Fruit fly (Drosophila melanogaster): Measurements from ENCODE around the gene alpha-PheRS.

The alpha-PheRS gene

DNA sequence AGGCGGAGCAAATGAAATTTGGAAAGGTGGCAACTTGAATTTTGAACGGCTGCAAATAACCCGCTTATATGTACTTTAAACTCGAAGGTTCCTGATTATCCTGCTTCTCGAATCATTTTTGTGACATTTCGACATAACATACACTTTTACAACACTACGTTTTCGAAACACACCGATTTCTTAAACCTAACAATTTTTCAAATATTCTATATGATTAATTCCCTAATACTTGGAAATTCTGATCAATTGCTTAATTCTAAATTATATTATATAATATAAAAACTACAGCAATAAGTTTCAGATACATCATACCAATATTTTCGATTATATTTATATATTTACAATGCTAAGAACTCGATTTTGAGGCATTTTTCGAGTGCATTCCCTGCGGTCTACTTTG, 17.3 kb upstream of the alpha-PheRS start, which contains the start of gene CG10761:
Gene CG10761 (minus strand): TSS at position 101 of the 400 bp plus-strand sequence.
- TF ChIP-seq cnc (optimal IDR thresholded peaks at IDR 0.05) (no peak), CG7045 (GFP tag; optimal IDR thresholded peaks at IDR 0.05) (no peak), CG1620 (GFP tag; optimal IDR thresholded peaks at IDR 0.05) (no peak), CG7101 (tag; optimal IDR thresholded peaks at IDR 0.05) (no peak), CG12768 (GFP tag; optimal IDR thresholded peaks at IDR 0.05) (no peak), Clk (GFP tag; optimal IDR thresholded peaks at IDR 0.05) (no peak), CG11617 (GFP tag; optimal IDR thresholded peaks at IDR 0.05) (no peak), toe (GFP tag; optimal IDR thresholded peaks at IDR 0.05) (no peak), bab1 (GFP tag; optimal IDR thresholded peaks at IDR 0.05) (no peak), kay (GFP tag; ENCODE audit: borderline replicate concordance) (no peak), tj (GFP tag; optimal IDR thresholded peaks at IDR 0.05) (no peak), CG14711 (tag; optimal IDR thresholded peaks at IDR 0.05) (no peak)

DNA sequence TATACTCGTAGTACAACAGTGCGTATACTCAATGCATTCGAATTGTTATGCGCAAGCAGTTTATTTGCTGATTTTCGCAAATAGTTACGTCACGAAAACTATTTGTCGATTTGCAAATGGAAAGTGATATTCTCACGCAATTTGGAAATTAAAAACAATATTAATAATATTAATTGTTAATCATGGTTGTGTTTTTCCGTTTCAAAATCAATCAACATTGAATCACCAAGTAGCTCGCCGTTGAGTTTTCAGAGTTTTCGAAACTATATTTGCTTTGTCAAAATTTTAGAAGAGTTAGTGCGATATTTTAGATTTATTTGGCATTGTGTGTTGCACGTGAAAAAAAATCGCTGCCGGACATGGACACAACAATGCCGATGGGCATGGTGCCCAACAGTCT, 14.4 kb upstream of the alpha-PheRS start, which contains the start of gene CG15337:
Gene CG15337 (plus strand): TSS at position 301 of the 400 bp plus-strand sequence.
- TF ChIP-seq Crg-1 (GFP tag; optimal IDR thresholded peaks at IDR 0.05): no peak
- no peak for TF ChIP-seq cnc (optimal IDR thresholded peaks at IDR 0.05)
- TF ChIP-seq ovo (GFP tag; optimal IDR thresholded peaks at IDR 0.05): no peak
- TF ChIP-seq CG1620 (GFP tag; optimal IDR thresholded peaks at IDR 0.05): no peak

DNA sequence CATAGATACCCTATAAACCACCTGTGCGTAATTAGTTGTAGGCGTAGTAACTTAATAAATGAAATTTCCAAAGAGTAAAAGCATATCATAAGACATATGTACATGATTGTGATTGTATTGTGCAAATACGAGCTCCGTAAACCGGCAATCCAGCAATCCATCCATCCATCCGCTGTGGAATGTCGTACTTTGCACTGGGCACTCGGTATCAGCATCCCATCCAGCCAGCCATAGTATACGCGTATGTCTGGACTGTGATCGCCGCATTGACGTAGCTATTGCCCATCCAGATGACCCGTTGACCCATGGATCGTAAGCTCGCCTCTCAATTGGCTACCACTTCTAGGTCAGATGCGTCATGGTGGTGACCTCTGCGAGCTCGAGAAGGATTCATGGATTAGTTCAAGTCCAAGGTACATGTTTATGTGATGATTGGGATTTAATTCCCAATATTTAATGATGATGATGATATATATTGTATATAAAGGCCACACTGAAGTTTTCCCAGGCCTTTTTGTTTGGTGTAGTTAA, 13.6 kb upstream of the alpha-PheRS start:
- no peak for TF ChIP-seq CG5204 (GFP tag; optimal IDR thresholded peaks at IDR 0.05)
- TF ChIP-seq CG7101 (tag; optimal IDR thresholded peaks at IDR 0.05): no peak
- no peak for TF ChIP-seq CG11617 (GFP tag; optimal IDR thresholded peaks at IDR 0.05)
- no peak for TF ChIP-seq CG1620 (GFP tag; optimal IDR thresholded peaks at IDR 0.05)
- TF ChIP-seq CG7045 (GFP tag; optimal IDR thresholded peaks at IDR 0.05): no peak
- TF ChIP-seq Mnt (GFP tag; optimal IDR thresholded peaks at IDR 0.05): no peak
- TF ChIP-seq tj (GFP tag; optimal IDR thresholded peaks at IDR 0.05): no peak
- no peak for TF ChIP-seq cic (GFP tag; optimal IDR thresholded peaks at IDR 0.05)
- no peak for TF ChIP-seq CG33017 (tag; optimal IDR thresholded peaks at IDR 0.05)
- TF ChIP-seq ovo (GFP tag; optimal IDR thresholded peaks at IDR 0.05): no peak
- no peak for TF ChIP-seq Hr96 (GFP tag; optimal IDR thresholded peaks at IDR 0.05)
- no peak for TF ChIP-seq Crg-1 (GFP tag; optimal IDR thresholded peaks at IDR 0.05)
- TF ChIP-seq kay (GFP tag; ENCODE audit: borderline replicate concordance): no peak
- no peak for TF ChIP-seq pad (GFP tag; optimal IDR thresholded peaks at IDR 0.05)
- no peak for TF ChIP-seq toe (GFP tag; optimal IDR thresholded peaks at IDR 0.05)
- TF ChIP-seq cnc (optimal IDR thresholded peaks at IDR 0.05): no peak

DNA sequence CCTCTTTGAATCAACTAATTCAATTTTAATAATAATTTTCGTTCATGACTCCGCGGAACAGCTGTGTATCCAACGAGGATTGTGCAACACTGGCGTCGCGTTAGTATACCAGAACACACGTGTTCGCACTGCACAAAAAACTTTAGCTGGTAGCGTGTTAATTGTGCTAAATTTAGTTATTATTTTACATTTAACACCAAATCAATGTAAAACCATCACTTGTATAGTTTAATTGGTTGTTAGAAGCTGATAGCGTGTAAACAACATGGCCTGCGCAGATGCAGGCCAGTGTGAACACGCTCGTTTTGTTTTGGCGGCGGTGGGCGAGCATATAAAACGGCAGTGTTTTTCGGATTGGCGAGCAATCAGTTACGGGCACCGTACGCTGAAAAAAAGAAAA, 11.9 kb upstream of the alpha-PheRS start, which contains the start of the genes Traf6 and GIIIspla2:
Gene Traf6 (minus strand): TSS at position 93 of the 400 bp plus-strand sequence.
Gene GIIIspla2 (plus strand): TSS at position 335 of the 400 bp plus-strand sequence.
- TF ChIP-seq CG5204 (GFP tag; optimal IDR thresholded peaks at IDR 0.05): peak; percentile 76
- peak; percentile 66 for TF ChIP-seq CG12768 (GFP tag; optimal IDR thresholded peaks at IDR 0.05)
- TF ChIP-seq Hr96 (GFP tag; optimal IDR thresholded peaks at IDR 0.05): no peak
- TF ChIP-seq pad (GFP tag; optimal IDR thresholded peaks at IDR 0.05): peak; percentile 81
- TF ChIP-seq Clk (GFP tag; optimal IDR thresholded peaks at IDR 0.05): peak; percentile 54
- peak; percentile 78 for TF ChIP-seq bab1 (GFP tag; optimal IDR thresholded peaks at IDR 0.05)
- TF ChIP-seq CG14711 (tag; optimal IDR thresholded peaks at IDR 0.05): peak; percentile 80
- TF ChIP-seq CG7101 (tag; optimal IDR thresholded peaks at IDR 0.05): peak; percentile 90
- TF ChIP-seq CG33017 (tag; optimal IDR thresholded peaks at IDR 0.05): peak; percentile 76
- no peak for TF ChIP-seq cnc (optimal IDR thresholded peaks at IDR 0.05)
- TF ChIP-seq CG7045 (GFP tag; optimal IDR thresholded peaks at IDR 0.05): peak; percentile 74
- TF ChIP-seq tj (GFP tag; optimal IDR thresholded peaks at IDR 0.05): peak; percentile 71
- TF ChIP-seq Mnt (GFP tag; optimal IDR thresholded peaks at IDR 0.05): peak; percentile 92
- TF ChIP-seq kay (GFP tag; ENCODE audit: borderline replicate concordance): no peak
- peak; percentile 81 for TF ChIP-seq ovo (GFP tag; optimal IDR thresholded peaks at IDR 0.05)
- peak; percentile 73 for TF ChIP-seq toe (GFP tag; optimal IDR thresholded peaks at IDR 0.05)
- peak; percentile 68 for TF ChIP-seq Crg-1 (GFP tag; optimal IDR thresholded peaks at IDR 0.05)
- peak; percentile 51 for TF ChIP-seq cic (GFP tag; optimal IDR thresholded peaks at IDR 0.05)
- peak; percentile 87 for TF ChIP-seq CG1620 (GFP tag; optimal IDR thresholded peaks at IDR 0.05)
- TF ChIP-seq CG11617 (GFP tag; optimal IDR thresholded peaks at IDR 0.05): peak; percentile 87

DNA sequence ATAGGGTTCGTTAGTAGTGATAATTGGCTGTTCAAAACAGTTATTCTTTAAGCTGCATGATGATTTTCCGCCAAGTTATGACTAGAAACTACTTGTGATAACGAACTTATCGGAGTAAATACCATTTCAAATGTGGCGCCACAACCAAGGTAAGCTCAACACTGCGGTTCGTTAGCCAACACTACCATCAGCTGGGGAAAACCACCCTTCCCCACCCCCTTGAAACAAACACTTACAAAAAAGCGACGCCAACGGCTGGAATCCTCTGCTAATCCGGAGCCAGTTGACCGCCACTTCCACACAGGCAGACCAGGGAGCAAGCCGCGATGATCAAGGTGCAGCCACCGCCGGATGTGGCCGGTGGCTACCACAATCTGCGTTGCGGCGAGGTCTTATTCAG, 7.3 kb upstream of the alpha-PheRS start, which contains the start of gene CG18262:
Gene CG18262 (plus strand): TSS at position 231 of the 400 bp plus-strand sequence.
- TF ChIP-seq CG33017 (tag; optimal IDR thresholded peaks at IDR 0.05) (no peak), kay (GFP tag; ENCODE audit: borderline replicate concordance) (no peak), Clk (GFP tag; optimal IDR thresholded peaks at IDR 0.05) (no peak), toe (GFP tag; optimal IDR thresholded peaks at IDR 0.05) (no peak), CG7101 (tag; optimal IDR thresholded peaks at IDR 0.05) (peak; percentile 45), Mnt (GFP tag; optimal IDR thresholded peaks at IDR 0.05) (peak; percentile 25), Crg-1 (GFP tag; optimal IDR thresholded peaks at IDR 0.05) (peak; percentile 48), CG7045 (GFP tag; optimal IDR thresholded peaks at IDR 0.05) (no peak), CG11617 (GFP tag; optimal IDR thresholded peaks at IDR 0.05) (no peak), CG12768 (GFP tag; optimal IDR thresholded peaks at IDR 0.05) (peak; percentile 11), CG1620 (GFP tag; optimal IDR thresholded peaks at IDR 0.05) (peak; percentile 54), tj (GFP tag; optimal IDR thresholded peaks at IDR 0.05) (no peak), pad (GFP tag; optimal IDR thresholded peaks at IDR 0.05) (peak; percentile 56), cic (GFP tag; optimal IDR thresholded peaks at IDR 0.05) (no peak), Hr96 (GFP tag; optimal IDR thresholded peaks at IDR 0.05) (no peak), bab1 (GFP tag; optimal IDR thresholded peaks at IDR 0.05) (peak; percentile 21), ovo (GFP tag; optimal IDR thresholded peaks at IDR 0.05) (no peak), CG5204 (GFP tag; optimal IDR thresholded peaks at IDR 0.05) (no peak), CG14711 (tag; optimal IDR thresholded peaks at IDR 0.05) (no peak), cnc (optimal IDR thresholded peaks at IDR 0.05) (no peak)

DNA sequence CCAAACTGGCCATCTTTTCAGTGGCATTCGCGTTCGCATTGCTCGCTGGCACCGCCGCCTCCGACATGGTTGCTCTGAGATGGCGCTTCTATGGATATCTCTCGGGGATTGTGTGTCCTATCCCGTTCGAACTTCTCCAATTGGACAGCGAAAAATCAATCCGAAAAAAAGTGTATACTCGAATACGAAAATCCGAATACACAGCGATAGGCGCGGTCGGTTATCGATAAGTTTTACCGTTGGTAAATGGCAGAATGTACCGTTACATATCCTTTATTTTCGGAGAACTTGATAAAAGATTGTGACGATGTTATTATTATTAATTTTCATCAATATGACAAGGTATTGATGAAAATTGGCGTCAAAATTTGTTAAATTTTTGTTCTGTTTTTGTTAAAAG, 6.7 kb upstream of the alpha-PheRS start, which contains the start of gene Gbeta5:
Gene Gbeta5 (minus strand): TSS at position 199 of the 400 bp plus-strand sequence.
- TF ChIP-seq pad (GFP tag; optimal IDR thresholded peaks at IDR 0.05) (no peak), ovo (GFP tag; optimal IDR thresholded peaks at IDR 0.05) (peak; percentile 64), Clk (GFP tag; optimal IDR thresholded peaks at IDR 0.05) (no peak), cnc (optimal IDR thresholded peaks at IDR 0.05) (no peak), CG5204 (GFP tag; optimal IDR thresholded peaks at IDR 0.05) (no peak), CG33017 (tag; optimal IDR thresholded peaks at IDR 0.05) (no peak)
